Worm (Caenorhabditis elegans) whole organism, L4 larva: Measurements from ENCODE around the gene Y37E11B.6.

Experiments used
- D1046.2 ChIP-seq: fragments of 200-800 bp; sonication (Bioruptor generic); IDR thresholded peaks from 2 replicates; pipeline ENCODE4 v1.3.6; 2022; ENCODE audit warnings: missing genetic modification characterization, missing compliant biosample characterization
- F26F4.8 ChIP-seq: fragments of 200-800 bp; sonication (Bioruptor generic); conservative IDR thresholded peaks from 2 replicates; pipeline ENCODE4 v1.3.6; 2022; ENCODE audit warnings: missing genetic modification characterization, missing compliant biosample characterization
- F37D6.2 ChIP-seq: sonication (generic microtip); optimal IDR thresholded peaks from 2 replicates; lab custom pipeline; 2016; ENCODE audit warnings: mild to moderate bottlenecking, missing genetic modification characterization, missing compliant biosample characterization
- F44E2.7 ChIP-seq: fragments of 200-800 bp; sonication (Bioruptor generic); IDR thresholded peaks from 2 replicates; pipeline ENCODE4 v2.1.2; 2022; ENCODE audit warnings: missing genetic modification characterization, missing compliant biosample characterization
- F49E8.2 ChIP-seq: sonication (generic microtip); optimal IDR thresholded peaks from 2 replicates; lab custom pipeline; 2016; ENCODE audit warnings: missing compliant biosample characterization, mild to moderate bottlenecking, missing genetic modification characterization, borderline replicate concordance
- R02D3.7 ChIP-seq: fragments of 150-350 bp; sonication (generic microtip); optimal IDR thresholded peaks from 3 replicates; lab custom pipeline; 2014; ENCODE audit warnings: missing biosample characterization, missing genetic modification characterization
- T20F7.1 ChIP-seq: fragments of 200-800 bp; sonication (Bioruptor generic); optimal IDR thresholded peaks from 2 replicates; lab custom pipeline; 2018; ENCODE audit warnings: mild to moderate bottlenecking, missing genetic modification characterization, missing compliant biosample characterization
- T26A8.4 ChIP-seq: fragments of 200-800 bp; sonication (Bioruptor generic); IDR thresholded peaks from 2 replicates; pipeline ENCODE4 v1.3.6; 2022; ENCODE audit warnings: missing genetic modification characterization, missing compliant biosample characterization
- Y75B8A.6 ChIP-seq: fragments of 200-800 bp; sonication (Bioruptor generic); IDR thresholded peaks from 2 replicates; pipeline ENCODE4 v1.3.6; 2022; ENCODE audit warnings: missing genetic modification reagents, missing genetic modification characterization, missing compliant biosample characterization
- ZK337.2 ChIP-seq: fragments of 200-800 bp; sonication (Bioruptor generic); IDR thresholded peaks from 2 replicates; pipeline ENCODE4 v1.3.6; 2022; ENCODE audit warnings: missing genetic modification reagents, missing genetic modification characterization, missing compliant biosample characterization
- aha-1 ChIP-seq: fragments of 150-350 bp; peaks from one replicate; lab custom pipeline; 2014; ENCODE audit warnings: missing biosample characterization, missing genetic modification characterization
- attf-4 ChIP-seq: sonication (generic microtip); optimal IDR thresholded peaks from 3 replicates; lab custom pipeline; 2017; ENCODE audit warnings: missing biosample characterization, missing genetic modification characterization
- ceh-20 ChIP-seq: fragments of 200-800 bp; sonication (Bioruptor generic); IDR thresholded peaks from 2 replicates; pipeline ENCODE4 v1.3.6; 2022; ENCODE audit warnings: missing genetic modification reagents, missing genetic modification characterization, missing compliant biosample characterization
- ceh-28 ChIP-seq: fragments of 150-350 bp; optimal IDR thresholded peaks from 2 replicates; lab custom pipeline; 2014; ENCODE audit warnings: missing biosample characterization, missing genetic modification reagents, missing genetic modification characterization
- ceh-44 ChIP-seq: fragments of 200-800 bp; sonication (Bioruptor generic); IDR thresholded peaks from 2 replicates; pipeline ENCODE4 v1.3.6; 2022; ENCODE audit warnings: missing genetic modification reagents, missing genetic modification characterization, missing compliant biosample characterization
- ceh-62 ChIP-seq: sonication (generic microtip); optimal IDR thresholded peaks from 2 replicates; lab custom pipeline; 2017; ENCODE audit warnings: missing biosample characterization, missing genetic modification characterization
- ctbp-1 ChIP-seq: fragments of 200-800 bp; sonication (Bioruptor generic); IDR thresholded peaks from 2 replicates; pipeline ENCODE4 v1.3.6; 2022; ENCODE audit warnings: missing genetic modification reagents, missing genetic modification characterization, missing compliant biosample characterization
- daf-16 ChIP-seq, 3 experiments: sonication (generic microtip); optimal IDR thresholded peaks; 2 replicates each; lab custom pipeline; 2016 to 2017; ENCODE audit warnings: missing genetic modification characterization in 3 of 3, missing genetic modification reagents in 3 of 3, mild to moderate bottlenecking in 2 of 3, missing compliant biosample characterization in 2 of 3, missing biosample characterization in 1 of 3, moderate library complexity in 1 of 3
- dmd-6 ChIP-seq: fragments of 200-800 bp; sonication (Bioruptor generic); IDR thresholded peaks from 2 replicates; pipeline ENCODE4 v1.3.6; 2022; ENCODE audit warnings: missing genetic modification reagents, missing genetic modification characterization, missing compliant biosample characterization
- dmd-8 ChIP-seq: fragments of 200-800 bp; sonication (Bioruptor generic); IDR thresholded peaks from 2 replicates; pipeline ENCODE4 v1.3.6; 2022; ENCODE audit warnings: missing genetic modification characterization, missing compliant biosample characterization
- dpl-1 ChIP-seq: fragments of 150-350 bp; optimal IDR thresholded peaks from 2 replicates; lab custom pipeline; 2014; ENCODE audit warnings: missing biosample characterization, missing genetic modification reagents, missing genetic modification characterization
- dve-1 ChIP-seq: sonication (generic microtip); optimal IDR thresholded peaks from 2 replicates; lab custom pipeline; 2017; ENCODE audit warnings: antibody characterized with exemption, mild to moderate bottlenecking, missing genetic modification characterization, missing compliant biosample characterization; ENCODE audit not compliant: insufficient read depth
- hif-1 ChIP-seq, 2 experiments: sonication (generic microtip); optimal IDR thresholded peaks; 2 replicates each; lab custom pipeline; 2016 to 2017; ENCODE audit warnings: missing compliant biosample characterization in 2 of 2, missing genetic modification characterization in 2 of 2, missing genetic modification reagents in 2 of 2, missing genotype in 2 of 2, mild to moderate bottlenecking in 1 of 2
- hlh-30 ChIP-seq: sonication (generic microtip); optimal IDR thresholded peaks from 2 replicates; lab custom pipeline; 2017; ENCODE audit warnings: antibody characterized with exemption, mild to moderate bottlenecking, missing genetic modification characterization, missing compliant biosample characterization; ENCODE audit not compliant: insufficient read depth
- lin-29 ChIP-seq: fragments of 200-800 bp; sonication (Bioruptor generic); IDR thresholded peaks from 2 replicates; pipeline ENCODE4 v1.3.6; 2022; ENCODE audit warnings: missing genetic modification reagents, missing genetic modification characterization, missing compliant biosample characterization
- lsy-2 ChIP-seq, 2 experiments: fragments of 150-350 bp in 1 of 2; sonication (generic microtip) in 1 of 2; optimal IDR thresholded peaks; 2 replicates each; lab custom pipeline; 2014 to 2017; ENCODE audit warnings: missing biosample characterization in 2 of 2, missing genetic modification characterization in 2 of 2
- madf-5 ChIP-seq, 2 experiments: fragments of 200-800 bp; sonication (Bioruptor generic); IDR thresholded peaks; 2 replicates each; pipeline ENCODE4 v1.3.6; 2022; ENCODE audit warnings: missing compliant biosample characterization in 2 of 2, missing genetic modification characterization in 2 of 2
- madf-9 ChIP-seq: fragments of 200-800 bp; sonication (Bioruptor generic); conservative IDR thresholded peaks from 2 replicates; pipeline ENCODE4 v1.3.6; 2022; ENCODE audit warnings: missing genetic modification reagents, missing genetic modification characterization, missing compliant biosample characterization
- mdl-1 ChIP-seq, 2 experiments: fragments of 150-350 bp in 1 of 2; sonication (generic microtip) in 1 of 2; optimal IDR thresholded peaks; 2 replicates each; lab custom pipeline; 2014 to 2017; ENCODE audit warnings: missing biosample characterization in 2 of 2, missing genetic modification characterization in 2 of 2
- mdt-29 ChIP-seq: fragments of 200-800 bp; sonication (Bioruptor generic); IDR thresholded peaks from 2 replicates; pipeline ENCODE4 v1.3.6; 2022; ENCODE audit warnings: missing genetic modification reagents, missing genetic modification characterization, missing compliant biosample characterization
- mep-1 ChIP-seq: fragments of 150-350 bp; sonication (generic microtip); optimal IDR thresholded peaks from 3 replicates; lab custom pipeline; 2014; ENCODE audit warnings: missing biosample characterization, missing genetic modification characterization
- mes-2 ChIP-seq: sonication (generic microtip); optimal IDR thresholded peaks from 2 replicates; lab custom pipeline; 2016; ENCODE audit warnings: missing genotype, mild to moderate bottlenecking, missing genetic modification characterization, missing compliant biosample characterization; ENCODE audit not compliant: poor library complexity, severe bottlenecking
- mxl-2 ChIP-seq: fragments of 200-800 bp; sonication (Bioruptor generic); conservative IDR thresholded peaks from 2 replicates; pipeline ENCODE4 v1.3.6; 2022; ENCODE audit warnings: missing genetic modification reagents, missing genetic modification characterization, missing compliant biosample characterization
- mxl-3 ChIP-seq: fragments of 200-800 bp; sonication (Bioruptor generic); optimal IDR thresholded peaks from 2 replicates; lab custom pipeline; 2018; ENCODE audit warnings: mild to moderate bottlenecking, missing genetic modification characterization, missing compliant biosample characterization
- nhr-102 ChIP-seq: sonication (generic microtip); optimal IDR thresholded peaks from 2 replicates; lab custom pipeline; 2016; ENCODE audit warnings: mild to moderate bottlenecking, missing genetic modification characterization, moderate library complexity, missing compliant biosample characterization
- nhr-237 ChIP-seq: sonication (generic microtip); optimal IDR thresholded peaks from 2 replicates; lab custom pipeline; 2017; ENCODE audit warnings: missing biosample characterization, missing genetic modification characterization
- nhr-41 ChIP-seq: fragments of 200-800 bp; sonication (Bioruptor generic); IDR thresholded peaks from 2 replicates; pipeline ENCODE4 v1.3.6; 2022; ENCODE audit warnings: missing genetic modification reagents, missing genetic modification characterization, missing compliant biosample characterization
- php-3 ChIP-seq: fragments of 200-800 bp; sonication (Bioruptor generic); IDR thresholded peaks from 2 replicates; pipeline ENCODE4 v1.3.6; 2022; ENCODE audit warnings: missing genetic modification reagents, missing genetic modification characterization, missing compliant biosample characterization
- pqm-1 ChIP-seq: sonication (generic microtip); optimal IDR thresholded peaks from 2 replicates; lab custom pipeline; 2017; ENCODE audit warnings: missing biosample characterization, missing genetic modification characterization
- sdz-12 ChIP-seq: fragments of 200-800 bp; sonication (Bioruptor generic); optimal IDR thresholded peaks from 2 replicates; lab custom pipeline; 2018; ENCODE audit warnings: mild to moderate bottlenecking, missing genetic modification characterization, missing compliant biosample characterization
- spr-1 ChIP-seq: sonication (generic microtip); optimal IDR thresholded peaks from 2 replicates; lab custom pipeline; 2016; ENCODE audit warnings: mild to moderate bottlenecking, missing genetic modification characterization, missing compliant biosample characterization
- spr-3 ChIP-seq: fragments of 200-800 bp; sonication (Bioruptor generic); optimal IDR thresholded peaks from 2 replicates; lab custom pipeline; 2018; ENCODE audit warnings: mild to moderate bottlenecking, missing genetic modification characterization, missing compliant biosample characterization
- tag-97 ChIP-seq: fragments of 200-800 bp; sonication (Bioruptor generic); IDR thresholded peaks from 2 replicates; pipeline ENCODE4 v1.3.6; 2022; ENCODE audit warnings: missing genetic modification characterization, missing compliant biosample characterization
- tra-1 ChIP-seq: fragments of 200-800 bp; sonication (Bioruptor generic); IDR thresholded peaks from 2 replicates; pipeline ENCODE4 v1.3.6; 2022; ENCODE audit warnings: missing genetic modification reagents, missing genetic modification characterization, missing compliant biosample characterization
- vab-7 ChIP-seq: fragments of 200-800 bp; sonication (Bioruptor generic); IDR thresholded peaks from 2 replicates; pipeline ENCODE4 v1.3.6; 2022; ENCODE audit warnings: missing genetic modification reagents, missing genetic modification characterization, missing compliant biosample characterization
- zfp-2 ChIP-seq: sonication (generic microtip); optimal IDR thresholded peaks from 2 replicates; lab custom pipeline; 2016; ENCODE audit warnings: mild to moderate bottlenecking, missing genetic modification characterization, missing compliant biosample characterization
- zfp-3 ChIP-seq: fragments of 200-800 bp; sonication (Bioruptor generic); conservative IDR thresholded peaks from 2 replicates; pipeline ENCODE4 v1.3.6; 2022; ENCODE audit warnings: missing genetic modification reagents, missing genetic modification characterization, missing compliant biosample characterization
- zip-11 ChIP-seq: fragments of 200-800 bp; sonication (Bioruptor generic); IDR thresholded peaks from 2 replicates; pipeline ENCODE4 v1.3.6; 2022; ENCODE audit warnings: missing genetic modification characterization, missing compliant biosample characterization
- zip-2 ChIP-seq: fragments of 150-350 bp; optimal IDR thresholded peaks from 2 replicates; lab custom pipeline; 2014; ENCODE audit warnings: missing biosample characterization, missing genetic modification characterization
- ztf-7 ChIP-seq: fragments of 150-350 bp; optimal IDR thresholded peaks from 2 replicates; lab custom pipeline; 2014; ENCODE audit warnings: missing biosample characterization, missing genetic modification characterization

Y37E11B.6 gene

ce11 chrIV:3644863-3645378 is 45.8 kb upstream of the Y37E11B.6 start (continued):
- TF ChIP-seq zip-2 (tag; lab: Kevin White, UChicago) (no peak), T26A8.4 (GFP tag; lab: Robert Waterston, UW) (0 out of 2 replicates have a peak, but pooled peaks have one; percentile 58), aha-1 (tag; lab: Kevin White, UChicago) (peak; percentile 85), spr-3 (GFP tag; lab: Kevin White, UChicago) (no peak), nhr-102 (peak; percentile 12), ZK337.2 (GFP tag; lab: Robert Waterston, UW) (no peak), ctbp-1 (GFP tag; lab: Robert Waterston, UW) (no peak), Y75B8A.6 (no peak), attf-4 (tag; lab: Kevin White, UChicago) (no peak), php-3 (GFP tag; lab: Robert Waterston, UW) (no peak), dmd-8 (no peak), vab-7 (GFP tag; lab: Robert Waterston, UW) (no peak), tag-97 (GFP tag; lab: Robert Waterston, UW) (no peak), pqm-1 (tag; lab: Kevin White, UChicago) (no peak), D1046.2 (GFP tag; lab: Robert Waterston, UW) (no peak), madf-9 (GFP tag; lab: Robert Waterston, UW) (no peak), ceh-28 (tag; lab: Kevin White, UChicago) (no peak), nhr-237 (tag; lab: Kevin White, UChicago) (no peak), lsy-2 (tag; optimal IDR thresholded peaks at IDR 0.05; lab: Kevin White, UChicago) (peak in 1 of 2 experiments; percentile 52), F49E8.2 (tag; lab: Kevin White, UChicago) (no peak), dmd-6 (GFP tag; lab: Robert Waterston, UW) (no peak), mes-2 (no peak), lin-29 (GFP tag; lab: Robert Waterston, UW) (no peak), mxl-3 (GFP tag; lab: Kevin White, UChicago) (no peak), sdz-12 (GFP tag; lab: Kevin White, UChicago) (no peak), nhr-41 (GFP tag; lab: Robert Waterston, UW) (no peak), hif-1 (tag; optimal IDR thresholded peaks at IDR 0.05; lab: Kevin White, UChicago) (no peak), ceh-44 (GFP tag; lab: Robert Waterston, UW) (no peak), zip-11 (GFP tag; lab: Robert Waterston, UW) (no peak), mxl-2 (GFP tag; lab: Robert Waterston, UW) (no peak), F44E2.7 (no peak), tra-1 (GFP tag; lab: Robert Waterston, UW) (0 out of 2 replicates have a peak, but pooled peaks have one; percentile 6), R02D3.7 (tag; lab: Kevin White, UChicago) (no peak), mdt-29 (GFP tag; lab: Robert Waterston, UW) (peak; percentile 39; the same call in 1 of the 2 replicates), daf-16 (GFP tag; optimal IDR thresholded peaks at IDR 0.05; lab: Kevin White, UChicago) (peak in 1 of 2 experiments; percentile 50), daf-16 (tag; optimal IDR thresholded peaks at IDR 0.05; lab: Kevin White, UChicago) (peak; percentile 51), ceh-62 (no peak), spr-1 (no peak), F37D6.2 (tag; lab: Kevin White, UChicago) (no peak), zfp-2 (tag; lab: Kevin White, UChicago) (no peak), zfp-3 (GFP tag; lab: Robert Waterston, UW) (peak; percentile 66; the same call in 1 of the 2 replicates), madf-5 (GFP tag; IDR thresholded peaks at IDR 0.05; lab: Robert Waterston, UW) (no peak), T20F7.1 (GFP tag; lab: Kevin White, UChicago) (peak; percentile 50), mdl-1 (tag; optimal IDR thresholded peaks at IDR 0.05; lab: Kevin White, UChicago) (no peak), F26F4.8 (GFP tag; lab: Robert Waterston, UW) (no peak), ceh-20 (no peak), dpl-1 (GFP tag; lab: Kevin White, UChicago) (no peak), ztf-7 (tag; lab: Kevin White, UChicago) (no peak), hlh-30 (no peak), mep-1 (tag; lab: Kevin White, UChicago) (peak; percentile 63), dve-1 (tag; lab: Kevin White, UChicago) (no peak)
